Worm (Caenorhabditis elegans) whole organism, young adult: Measurements from ENCODE around the gene fask-1.

ENCODE experiments used
- Y56A3A.18 ChIP-seq: fragments of 200-800 bp; sonication (Bioruptor generic); IDR thresholded peaks from 2 replicates; pipeline ENCODE4 v1.3.6; 2022; ENCODE audit warnings: missing genetic modification reagents, missing genetic modification characterization, missing compliant biosample characterization
- aptf-2 ChIP-seq: fragments of 200-800 bp; sonication (Bioruptor generic); conservative IDR thresholded peaks from 2 replicates; pipeline ENCODE4 v1.3.6; 2022; ENCODE audit warnings: missing genetic modification reagents, missing genetic modification characterization, missing compliant biosample characterization
- gei-17 ChIP-seq: fragments of 200-800 bp; sonication (Bioruptor generic); optimal IDR thresholded peaks from 2 replicates; lab custom pipeline; 2018; ENCODE audit warnings: mild to moderate bottlenecking, missing genetic modification characterization, missing compliant biosample characterization
- ztf-18 ChIP-seq: sonication (generic microtip); optimal IDR thresholded peaks from 2 replicates; lab custom pipeline; 2016; ENCODE audit warnings: missing genotype, mild to moderate bottlenecking, missing genetic modification characterization, missing compliant biosample characterization

ce11 chrIV:13068451-13068850, 32.1 kb upstream of the fask-1 start, which contains the start of gene scl-6:
- TF ChIP-seq gei-17 (GFP tag; lab: Kevin White, UChicago) (no peak), Y56A3A.18 (GFP tag; lab: Robert Waterston, UW) (no peak), aptf-2 (no peak), ztf-18 (tag; lab: Kevin White, UChicago) (no peak)
